Worm (Caenorhabditis elegans) whole organism, L4 larva: Measurements from ENCODE around the gene lab-2.

Experiments used
- D1046.2 ChIP-seq: fragments of 200-800 bp; sonication (Bioruptor generic); IDR thresholded peaks from 2 replicates; pipeline ENCODE4 v1.3.6; 2022; ENCODE audit warnings: missing genetic modification characterization, missing compliant biosample characterization
- F10B5.3 ChIP-seq: sonication (generic microtip); optimal IDR thresholded peaks from 2 replicates; lab custom pipeline; 2016; ENCODE audit warnings: mild to moderate bottlenecking, missing genetic modification characterization, missing compliant biosample characterization
- F26F4.8 ChIP-seq: fragments of 200-800 bp; sonication (Bioruptor generic); conservative IDR thresholded peaks from 2 replicates; pipeline ENCODE4 v1.3.6; 2022; ENCODE audit warnings: missing genetic modification characterization, missing compliant biosample characterization
- F37D6.2 ChIP-seq: sonication (generic microtip); optimal IDR thresholded peaks from 2 replicates; lab custom pipeline; 2016; ENCODE audit warnings: mild to moderate bottlenecking, missing genetic modification characterization, missing compliant biosample characterization
- F44E2.7 ChIP-seq: fragments of 200-800 bp; sonication (Bioruptor generic); IDR thresholded peaks from 2 replicates; pipeline ENCODE4 v2.1.2; 2022; ENCODE audit warnings: missing genetic modification characterization, missing compliant biosample characterization
- R02D3.7 ChIP-seq: fragments of 150-350 bp; sonication (generic microtip); optimal IDR thresholded peaks from 3 replicates; lab custom pipeline; 2014; ENCODE audit warnings: missing biosample characterization, missing genetic modification characterization
- T20F7.1 ChIP-seq: fragments of 200-800 bp; sonication (Bioruptor generic); optimal IDR thresholded peaks from 2 replicates; lab custom pipeline; 2018; ENCODE audit warnings: mild to moderate bottlenecking, missing genetic modification characterization, missing compliant biosample characterization
- Y105C5A.15 ChIP-seq: fragments of 200-800 bp; sonication (Bioruptor generic); IDR thresholded peaks from 2 replicates; pipeline ENCODE4 v1.3.6; 2022; ENCODE audit warnings: missing genetic modification characterization, missing compliant biosample characterization
- Y5F2A.4 ChIP-seq: fragments of 200-800 bp; sonication (Bioruptor generic); optimal IDR thresholded peaks from 2 replicates; lab custom pipeline; 2018; ENCODE audit warnings: mild to moderate bottlenecking, missing genetic modification characterization, missing compliant biosample characterization
- Y75B8A.6 ChIP-seq: fragments of 200-800 bp; sonication (Bioruptor generic); IDR thresholded peaks from 2 replicates; pipeline ENCODE4 v1.3.6; 2022; ENCODE audit warnings: missing genetic modification reagents, missing genetic modification characterization, missing compliant biosample characterization
- ZK337.2 ChIP-seq: fragments of 200-800 bp; sonication (Bioruptor generic); IDR thresholded peaks from 2 replicates; pipeline ENCODE4 v1.3.6; 2022; ENCODE audit warnings: missing genetic modification reagents, missing genetic modification characterization, missing compliant biosample characterization
- ZK546.5 ChIP-seq, 2 experiments: sonication (generic microtip); optimal IDR thresholded peaks; 2 replicates each; lab custom pipeline; 2017; ENCODE audit warnings: missing biosample characterization in 2 of 2, missing genetic modification characterization in 2 of 2
- aha-1 ChIP-seq: fragments of 150-350 bp; peaks from one replicate; lab custom pipeline; 2014; ENCODE audit warnings: missing biosample characterization, missing genetic modification characterization
- ama-1 ChIP-seq: fragments of 150-350 bp; optimal IDR thresholded peaks from 2 replicates; lab custom pipeline; 2014; ENCODE audit warnings: inconsistent platforms, mixed read lengths
- attf-4 ChIP-seq: sonication (generic microtip); optimal IDR thresholded peaks from 3 replicates; lab custom pipeline; 2017; ENCODE audit warnings: missing biosample characterization, missing genetic modification characterization
- ceh-32 ChIP-seq: sonication (generic microtip); optimal IDR thresholded peaks from 2 replicates; lab custom pipeline; 2016; ENCODE audit warnings: mild to moderate bottlenecking, missing genetic modification characterization, missing compliant biosample characterization; ENCODE audit not compliant: poor library complexity
- ces-1 ChIP-seq: fragments of 150-350 bp; sonication (generic microtip); optimal IDR thresholded peaks from 4 replicates; lab custom pipeline; 2014; ENCODE audit warnings: missing biosample characterization, missing genetic modification reagents, missing genetic modification characterization
- ctbp-1 ChIP-seq: fragments of 200-800 bp; sonication (Bioruptor generic); IDR thresholded peaks from 2 replicates; pipeline ENCODE4 v1.3.6; 2022; ENCODE audit warnings: missing genetic modification reagents, missing genetic modification characterization, missing compliant biosample characterization
- daf-12 ChIP-seq: fragments of 150-350 bp; optimal IDR thresholded peaks from 2 replicates; lab custom pipeline; 2014; ENCODE audit warnings: missing biosample characterization, missing genetic modification reagents, missing genetic modification characterization
- daf-8 ChIP-seq: fragments of 200-800 bp; sonication (Bioruptor generic); IDR thresholded peaks from 2 replicates; pipeline ENCODE4 v1.3.6; 2022; ENCODE audit warnings: missing genetic modification characterization, missing compliant biosample characterization
- dmd-8 ChIP-seq: fragments of 200-800 bp; sonication (Bioruptor generic); IDR thresholded peaks from 2 replicates; pipeline ENCODE4 v1.3.6; 2022; ENCODE audit warnings: missing genetic modification characterization, missing compliant biosample characterization
- dve-1 ChIP-seq: sonication (generic microtip); optimal IDR thresholded peaks from 2 replicates; lab custom pipeline; 2017; ENCODE audit warnings: antibody characterized with exemption, mild to moderate bottlenecking, missing genetic modification characterization, missing compliant biosample characterization; ENCODE audit not compliant: insufficient read depth
- egl-27 ChIP-seq: sonication (generic microtip); optimal IDR thresholded peaks from 3 replicates; lab custom pipeline; 2017; ENCODE audit warnings: missing biosample characterization, missing genetic modification reagents, missing genetic modification characterization
- fos-1 ChIP-seq: fragments of 150-350 bp; optimal IDR thresholded peaks from 2 replicates; lab custom pipeline; 2014; ENCODE audit warnings: missing biosample characterization, missing genetic modification characterization
- gei-8 ChIP-seq: fragments of 200-800 bp; sonication (Bioruptor generic); optimal IDR thresholded peaks from 2 replicates; lab custom pipeline; 2018; ENCODE audit warnings: mild to moderate bottlenecking, missing genetic modification characterization, missing compliant biosample characterization
- hlh-11 ChIP-seq: fragments of 200-800 bp; sonication (Bioruptor generic); optimal IDR thresholded peaks from 2 replicates; lab custom pipeline; 2018; ENCODE audit warnings: mild to moderate bottlenecking, missing genetic modification characterization, missing compliant biosample characterization
- hmg-1.1 ChIP-seq: fragments of 200-800 bp; sonication (Bioruptor generic); IDR thresholded peaks from 2 replicates; pipeline ENCODE4 v1.3.6; 2022; ENCODE audit warnings: missing genetic modification reagents, missing genetic modification characterization, missing compliant biosample characterization
- lin-1 ChIP-seq: fragments of 200-800 bp; sonication (Bioruptor generic); IDR thresholded peaks from 2 replicates; pipeline ENCODE4 v1.3.6; 2022; ENCODE audit warnings: missing genetic modification reagents, missing genetic modification characterization, missing compliant biosample characterization
- lin-13 ChIP-seq: fragments of 150-350 bp; optimal IDR thresholded peaks from 2 replicates; lab custom pipeline; 2014; ENCODE audit warnings: missing biosample characterization, missing genetic modification reagents, missing genetic modification characterization
- lin-39 ChIP-seq: fragments of 150-350 bp; optimal IDR thresholded peaks from 2 replicates; lab custom pipeline; 2014; ENCODE audit warnings: missing biosample characterization, missing genetic modification reagents, missing genetic modification characterization
- mdl-1 ChIP-seq, 2 experiments: fragments of 150-350 bp in 1 of 2; sonication (generic microtip) in 1 of 2; optimal IDR thresholded peaks; 2 replicates each; lab custom pipeline; 2014 to 2017; ENCODE audit warnings: missing biosample characterization in 2 of 2, missing genetic modification characterization in 2 of 2
- mdt-29 ChIP-seq: fragments of 200-800 bp; sonication (Bioruptor generic); IDR thresholded peaks from 2 replicates; pipeline ENCODE4 v1.3.6; 2022; ENCODE audit warnings: missing genetic modification reagents, missing genetic modification characterization, missing compliant biosample characterization
- mep-1 ChIP-seq: fragments of 150-350 bp; sonication (generic microtip); optimal IDR thresholded peaks from 3 replicates; lab custom pipeline; 2014; ENCODE audit warnings: missing biosample characterization, missing genetic modification characterization
- mes-2 ChIP-seq: sonication (generic microtip); optimal IDR thresholded peaks from 2 replicates; lab custom pipeline; 2016; ENCODE audit warnings: missing genotype, mild to moderate bottlenecking, missing genetic modification characterization, missing compliant biosample characterization; ENCODE audit not compliant: poor library complexity, severe bottlenecking
- mxl-3 ChIP-seq: fragments of 200-800 bp; sonication (Bioruptor generic); optimal IDR thresholded peaks from 2 replicates; lab custom pipeline; 2018; ENCODE audit warnings: mild to moderate bottlenecking, missing genetic modification characterization, missing compliant biosample characterization
- nhr-102 ChIP-seq: sonication (generic microtip); optimal IDR thresholded peaks from 2 replicates; lab custom pipeline; 2016; ENCODE audit warnings: mild to moderate bottlenecking, missing genetic modification characterization, moderate library complexity, missing compliant biosample characterization
- nhr-111 ChIP-seq: fragments of 200-800 bp; sonication (Bioruptor generic); optimal IDR thresholded peaks from 2 replicates; lab custom pipeline; 2018; ENCODE audit warnings: mild to moderate bottlenecking, missing genetic modification characterization, missing compliant biosample characterization
- nhr-237 ChIP-seq: sonication (generic microtip); optimal IDR thresholded peaks from 2 replicates; lab custom pipeline; 2017; ENCODE audit warnings: missing biosample characterization, missing genetic modification characterization
- nhr-41 ChIP-seq: fragments of 200-800 bp; sonication (Bioruptor generic); IDR thresholded peaks from 2 replicates; pipeline ENCODE4 v1.3.6; 2022; ENCODE audit warnings: missing genetic modification reagents, missing genetic modification characterization, missing compliant biosample characterization
- nhr-48 ChIP-seq: sonication (generic microtip); optimal IDR thresholded peaks from 2 replicates; lab custom pipeline; 2016; ENCODE audit warnings: mild to moderate bottlenecking, missing genetic modification characterization, missing compliant biosample characterization
- php-3 ChIP-seq: fragments of 200-800 bp; sonication (Bioruptor generic); IDR thresholded peaks from 2 replicates; pipeline ENCODE4 v1.3.6; 2022; ENCODE audit warnings: missing genetic modification reagents, missing genetic modification characterization, missing compliant biosample characterization
- sdz-12 ChIP-seq: fragments of 200-800 bp; sonication (Bioruptor generic); optimal IDR thresholded peaks from 2 replicates; lab custom pipeline; 2018; ENCODE audit warnings: mild to moderate bottlenecking, missing genetic modification characterization, missing compliant biosample characterization
- spr-1 ChIP-seq: sonication (generic microtip); optimal IDR thresholded peaks from 2 replicates; lab custom pipeline; 2016; ENCODE audit warnings: mild to moderate bottlenecking, missing genetic modification characterization, missing compliant biosample characterization
- spr-3 ChIP-seq: fragments of 200-800 bp; sonication (Bioruptor generic); optimal IDR thresholded peaks from 2 replicates; lab custom pipeline; 2018; ENCODE audit warnings: mild to moderate bottlenecking, missing genetic modification characterization, missing compliant biosample characterization
- tag-97 ChIP-seq: fragments of 200-800 bp; sonication (Bioruptor generic); IDR thresholded peaks from 2 replicates; pipeline ENCODE4 v1.3.6; 2022; ENCODE audit warnings: missing genetic modification characterization, missing compliant biosample characterization
- tra-1 ChIP-seq: fragments of 200-800 bp; sonication (Bioruptor generic); IDR thresholded peaks from 2 replicates; pipeline ENCODE4 v1.3.6; 2022; ENCODE audit warnings: missing genetic modification reagents, missing genetic modification characterization, missing compliant biosample characterization
- unc-130 ChIP-seq: sonication (generic microtip); optimal IDR thresholded peaks from 2 replicates; lab custom pipeline; 2016; ENCODE audit warnings: missing genetic modification reagents, missing genetic modification characterization, missing compliant biosample characterization
- unc-62 ChIP-seq, 3 experiments: fragments of 150-350 bp in 1 of 3; sonication (generic microtip); optimal IDR thresholded peaks in 2 of 3; peaks in 1 of 3; 1 replicate in 1 of 3; 2 replicates in 2 of 3; lab custom pipeline; 2014 to 2017; ENCODE audit warnings: missing biosample characterization in 3 of 3, missing genetic modification characterization in 3 of 3, missing genetic modification reagents in 3 of 3, missing genotype in 1 of 3
- zag-1 ChIP-seq: fragments of 150-350 bp; optimal IDR thresholded peaks from 2 replicates; lab custom pipeline; 2014; ENCODE audit warnings: missing biosample characterization, missing genetic modification characterization
- zip-11 ChIP-seq: fragments of 200-800 bp; sonication (Bioruptor generic); IDR thresholded peaks from 2 replicates; pipeline ENCODE4 v1.3.6; 2022; ENCODE audit warnings: missing genetic modification characterization, missing compliant biosample characterization
- zip-2 ChIP-seq: fragments of 150-350 bp; optimal IDR thresholded peaks from 2 replicates; lab custom pipeline; 2014; ENCODE audit warnings: missing biosample characterization, missing genetic modification characterization
- ztf-11 ChIP-seq: fragments of 150-350 bp; optimal IDR thresholded peaks from 2 replicates; lab custom pipeline; 2014; ENCODE audit warnings: missing biosample characterization, missing genetic modification characterization

Gene lab-2

DNA sequence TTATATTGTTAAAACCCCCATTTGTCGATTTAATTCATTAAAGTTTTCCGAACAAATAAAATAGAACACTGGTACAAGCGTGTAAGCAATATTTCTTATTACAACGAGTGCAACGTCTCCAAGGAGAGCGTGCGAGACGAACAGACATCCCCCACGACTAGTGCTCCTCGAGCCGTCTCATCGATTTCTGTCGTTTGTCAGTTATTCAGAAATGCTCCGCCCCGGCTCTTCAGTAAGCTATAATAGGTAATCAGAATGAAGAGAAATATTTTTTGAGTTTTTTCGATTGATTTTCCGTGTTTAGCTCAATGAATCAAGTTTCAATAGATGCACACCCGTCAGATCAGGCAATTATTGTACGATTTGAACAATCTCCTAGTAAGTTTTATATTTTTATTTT lies 9.3 kb upstream of the lab-2 start, which contains the start of gene kap-1 (continued):
- TF ChIP-seq hlh-11 (tag; lab: Kevin White, UChicago) (peak; percentile 11), spr-1 (tag; lab: Kevin White, UChicago) (no peak), nhr-237 (tag; lab: Kevin White, UChicago) (no peak), ztf-11 (tag; lab: Kevin White, UChicago) (no peak), mes-2 (peak; percentile 20), nhr-48 (tag; lab: Kevin White, UChicago) (peak; percentile 22), F10B5.3 (tag; lab: Kevin White, UChicago) (no peak), fos-1 (tag; lab: Kevin White, UChicago) (no peak), tra-1 (GFP tag; lab: Robert Waterston, UW) (0 out of 2 replicates have a peak, but pooled peaks have one; percentile 5), php-3 (no peak), nhr-102 (tag; lab: Kevin White, UChicago) (peak; percentile 29), F37D6.2 (tag; lab: Kevin White, UChicago) (no peak), mep-1 (tag; lab: Kevin White, UChicago) (peak; percentile 32), F44E2.7 (GFP tag; lab: Robert Waterston, UW) (0 out of 2 replicates have a peak, but pooled peaks have one; percentile 50), daf-8 (GFP tag; lab: Robert Waterston, UW) (no peak), Y105C5A.15 (GFP tag; lab: Robert Waterston, UW) (no peak), ceh-32 (tag; lab: Kevin White, UChicago) (no peak), zip-2 (tag; lab: Kevin White, UChicago) (no peak), ZK546.5 (tag; optimal IDR thresholded peaks at IDR 0.05; lab: Kevin White, UChicago) (no peak), F26F4.8 (no peak), hmg-1.1 (GFP tag; lab: Robert Waterston, UW) (0 out of 2 replicates have a peak, but pooled peaks have one; percentile 36), ces-1 (no peak), gei-8 (GFP tag; lab: Kevin White, UChicago) (peak; percentile 13), tag-97 (GFP tag; lab: Robert Waterston, UW) (no peak), ctbp-1 (no peak), sdz-12 (GFP tag; lab: Kevin White, UChicago) (peak; percentile 26), zag-1 (tag; lab: Kevin White, UChicago) (no peak), lin-13 (no peak), mxl-3 (GFP tag; lab: Kevin White, UChicago) (no peak), dmd-8 (GFP tag; lab: Robert Waterston, UW) (no peak), unc-130 (GFP tag; lab: Kevin White, UChicago) (no peak), mdl-1 (tag; optimal IDR thresholded peaks at IDR 0.05; lab: Kevin White, UChicago) (no peak), Y75B8A.6 (GFP tag; lab: Robert Waterston, UW) (peak; percentile 3; the same call in 1 of the 2 replicates), ZK337.2 (GFP tag; lab: Robert Waterston, UW) (0 out of 2 replicates have a peak, but pooled peaks have one; percentile 37), dve-1 (tag; lab: Kevin White, UChicago) (no peak), attf-4 (tag; lab: Kevin White, UChicago) (no peak), nhr-41 (GFP tag; lab: Robert Waterston, UW) (no peak), R02D3.7 (tag; lab: Kevin White, UChicago) (no peak), T20F7.1 (GFP tag; lab: Kevin White, UChicago) (peak; percentile 18), mdt-29 (GFP tag; lab: Robert Waterston, UW) (no peak), lin-39 (tag; lab: Kevin White, UChicago) (no peak), zip-11 (no peak), aha-1 (tag; lab: Kevin White, UChicago) (no peak), ama-1 (peak; percentile 75), daf-12 (tag; lab: Kevin White, UChicago) (no peak), Y5F2A.4 (no peak), egl-27 (tag; lab: Kevin White, UChicago) (no peak), D1046.2 (GFP tag; lab: Robert Waterston, UW) (no peak), lin-1 (no peak), spr-3 (GFP tag; lab: Kevin White, UChicago) (peak; percentile 29), unc-62 (GFP tag; optimal IDR thresholded peaks at IDR 0.05 in 1 of 2; lab: Kevin White, UChicago) (no peak), unc-62 (tag; optimal IDR thresholded peaks at IDR 0.05; lab: Kevin White, UChicago) (no peak), nhr-111 (no peak)
